Worm (Caenorhabditis elegans) whole organism, L3 larva: ENCODE results near the gene abl-1.

Source experiments
- ZK546.5 ChIP-seq: sonication (generic microtip); optimal IDR thresholded peaks from 2 replicates; lab custom pipeline; 2017; ENCODE audit warnings: missing biosample characterization, missing genetic modification characterization
- aly-2 ChIP-seq: fragments of 150-350 bp; optimal IDR thresholded peaks from 2 replicates; lab custom pipeline; 2014; ENCODE audit warnings: missing biosample characterization, missing genetic modification characterization
- ceh-82 ChIP-seq: fragments of 150-350 bp; optimal IDR thresholded peaks from 2 replicates; lab custom pipeline; 2014; ENCODE audit warnings: missing biosample characterization, missing genetic modification characterization
- ceh-9 ChIP-seq: sonication (generic microtip); optimal IDR thresholded peaks from 2 replicates; lab custom pipeline; 2018; ENCODE audit warnings: missing biosample characterization, missing genetic modification characterization
- egl-27 ChIP-seq: sonication (generic microtip); optimal IDR thresholded peaks from 4 replicates; lab custom pipeline; 2017; ENCODE audit warnings: missing biosample characterization, missing genetic modification reagents, missing genetic modification characterization
- egl-5 ChIP-seq: fragments of 150-350 bp; optimal IDR thresholded peaks from 2 replicates; lab custom pipeline; 2017; ENCODE audit warnings: missing biosample characterization, missing genetic modification reagents, missing genetic modification characterization, inconsistent platforms
- elt-1 ChIP-seq: fragments of 150-350 bp; optimal IDR thresholded peaks from 2 replicates; lab custom pipeline; 2014; ENCODE audit warnings: missing biosample characterization, missing genetic modification characterization
- elt-2 ChIP-seq: sonication (generic microtip); optimal IDR thresholded peaks from 2 replicates; lab custom pipeline; 2016; ENCODE audit warnings: missing genetic modification reagents, mild to moderate bottlenecking, missing genetic modification characterization, missing compliant biosample characterization
- eor-1 ChIP-seq, 2 experiments: fragments of 150-350 bp; optimal IDR thresholded peaks; 2 replicates each; lab custom pipeline; 2014 to 2018; ENCODE audit warnings: missing biosample characterization in 2 of 2, missing genetic modification characterization in 2 of 2
- fkh-10 ChIP-seq: sonication (generic microtip); optimal IDR thresholded peaks from 2 replicates; lab custom pipeline; 2017; ENCODE audit warnings: missing biosample characterization, missing genetic modification reagents, missing genetic modification characterization
- fos-1 ChIP-seq: fragments of 150-350 bp; optimal IDR thresholded peaks from 2 replicates; lab custom pipeline; 2014; ENCODE audit warnings: missing biosample characterization, missing genetic modification characterization
- hmg-11 ChIP-seq: sonication (generic microtip); optimal IDR thresholded peaks from 2 replicates; lab custom pipeline; 2016; ENCODE audit warnings: missing genetic modification characterization, missing compliant biosample characterization
- lin-39 ChIP-seq: fragments of 150-350 bp; optimal IDR thresholded peaks from 2 replicates; lab custom pipeline; 2018; ENCODE audit warnings: missing biosample characterization, missing genetic modification reagents, missing genetic modification characterization
- lsy-12 ChIP-seq: sonication (generic microtip); optimal IDR thresholded peaks from 2 replicates; lab custom pipeline; 2016; ENCODE audit warnings: mild to moderate bottlenecking, missing genetic modification characterization, missing compliant biosample characterization
- nfya-1 ChIP-seq: sonication (generic microtip); optimal IDR thresholded peaks from 2 replicates; lab custom pipeline; 2017; ENCODE audit warnings: missing genetic modification characterization, mild to moderate bottlenecking, missing compliant biosample characterization, antibody characterized with exemption, moderate library complexity; ENCODE audit not compliant: insufficient read depth
- nhr-11 ChIP-seq: fragments of 150-350 bp; optimal IDR thresholded peaks from 2 replicates; lab custom pipeline; 2014; ENCODE audit warnings: missing biosample characterization, missing genetic modification characterization
- nhr-23 ChIP-seq: fragments of 150-350 bp; optimal IDR thresholded peaks from 2 replicates; lab custom pipeline; 2014; ENCODE audit warnings: missing biosample characterization, missing genetic modification reagents, missing genetic modification characterization
- nhr-237 ChIP-seq: fragments of 150-350 bp; optimal IDR thresholded peaks from 2 replicates; lab custom pipeline; 2014; ENCODE audit warnings: missing biosample characterization, missing genetic modification characterization
- nhr-43 ChIP-seq: sonication (generic microtip); optimal IDR thresholded peaks from 2 replicates; lab custom pipeline; 2016; ENCODE audit warnings: mild to moderate bottlenecking, missing genetic modification characterization, missing compliant biosample characterization; ENCODE audit not compliant: poor library complexity, severe bottlenecking
- nhr-76 ChIP-seq: fragments of 150-350 bp; sonication (generic microtip); optimal IDR thresholded peaks from 5 replicates; lab custom pipeline; 2014; ENCODE audit warnings: missing biosample characterization, missing genetic modification characterization
- nhr-77 ChIP-seq: fragments of 150-350 bp; optimal IDR thresholded peaks from 2 replicates; lab custom pipeline; 2014; ENCODE audit warnings: missing biosample characterization, missing genetic modification characterization
- pha-4 ChIP-seq: fragments of 150-350 bp; optimal IDR thresholded peaks from 2 replicates; lab custom pipeline; 2014; ENCODE audit warnings: missing biosample characterization, missing genetic modification reagents, missing genetic modification characterization
- pqm-1 ChIP-seq: fragments of 150-350 bp; optimal IDR thresholded peaks from 2 replicates; lab custom pipeline; 2017; ENCODE audit warnings: missing biosample characterization, missing genetic modification characterization, inconsistent platforms
- sea-2 ChIP-seq: fragments of 150-350 bp; sonication (generic microtip); optimal IDR thresholded peaks from 4 replicates; lab custom pipeline; 2014; ENCODE audit warnings: missing biosample characterization, missing genetic modification reagents, missing genetic modification characterization
- snpc-4 ChIP-seq: fragments of 150-350 bp; optimal IDR thresholded peaks from 2 replicates; lab custom pipeline; 2014; ENCODE audit warnings: missing biosample characterization, missing genetic modification characterization
- tbx-2 ChIP-seq: sonication (generic microtip); optimal IDR thresholded peaks from 2 replicates; lab custom pipeline; 2016; ENCODE audit warnings: mild to moderate bottlenecking, missing genetic modification characterization, missing compliant biosample characterization
- unc-62 ChIP-seq: fragments of 150-350 bp; sonication (generic microtip); optimal IDR thresholded peaks from 4 replicates; lab custom pipeline; 2014; ENCODE audit warnings: missing biosample characterization, missing genetic modification reagents, missing genetic modification characterization
- ztf-11 ChIP-seq: fragments of 150-350 bp; optimal IDR thresholded peaks from 2 replicates; lab custom pipeline; 2014; ENCODE audit warnings: missing biosample characterization, missing genetic modification characterization

The abl-1 gene

DNA sequence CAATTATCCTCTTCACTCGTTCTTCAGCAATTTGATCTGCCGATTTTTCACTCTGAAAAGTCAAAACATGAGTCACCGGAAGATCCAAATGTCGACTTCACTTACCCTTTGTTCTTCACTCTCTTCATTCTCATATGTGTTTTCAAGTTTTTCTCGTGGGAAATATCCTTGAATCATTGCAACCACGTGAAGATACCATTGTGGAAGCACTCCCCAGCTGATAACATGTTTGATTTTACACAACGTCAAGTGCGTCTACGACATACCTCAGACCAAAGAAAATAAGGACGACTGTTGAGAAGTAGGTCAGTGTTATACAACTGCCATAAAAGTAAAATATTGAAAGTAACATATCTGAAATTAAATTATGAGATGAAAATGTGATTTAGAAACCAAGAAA is 4.4 kb upstream of the abl-1 start, which contains the start of gene M79.2:
Gene M79.2 (minus strand): TSS at position 354 of the 400 bp plus-strand sequence.
- peak; percentile 33 for TF ChIP-seq pha-4
- TF ChIP-seq nhr-11 (tag; lab: Kevin White, UChicago): no peak
- peak; percentile 35 for TF ChIP-seq elt-2
- peak; percentile 35 for TF ChIP-seq pqm-1

DNA sequence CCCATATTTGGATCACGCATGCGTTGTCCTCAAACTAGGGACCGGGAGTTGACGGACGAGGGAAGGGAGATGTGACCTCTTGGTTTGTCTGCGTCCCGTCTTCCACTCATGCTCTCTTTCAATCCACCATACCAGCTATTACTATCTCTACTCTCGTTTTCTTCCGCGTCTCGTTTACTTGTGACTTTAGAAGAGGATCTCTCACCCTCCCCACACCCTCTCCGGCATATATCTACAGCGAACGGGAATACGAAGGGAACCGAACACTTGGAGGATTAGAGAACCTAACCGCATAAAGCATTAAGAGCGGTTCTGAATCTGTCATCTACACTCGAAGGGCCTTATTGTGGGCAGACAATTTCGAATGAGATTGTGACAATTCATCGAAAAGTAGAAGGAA is 888 bp downstream of the abl-1 start:
- TF ChIP-seq nhr-76: no peak
- peak; percentile 46 for TF ChIP-seq hmg-11
- peak; percentile 18 for TF ChIP-seq nfya-1 (tag; lab: Kevin White, UChicago)
- TF ChIP-seq nhr-23 (tag; lab: Kevin White, UChicago): peak; percentile 44

DNA sequence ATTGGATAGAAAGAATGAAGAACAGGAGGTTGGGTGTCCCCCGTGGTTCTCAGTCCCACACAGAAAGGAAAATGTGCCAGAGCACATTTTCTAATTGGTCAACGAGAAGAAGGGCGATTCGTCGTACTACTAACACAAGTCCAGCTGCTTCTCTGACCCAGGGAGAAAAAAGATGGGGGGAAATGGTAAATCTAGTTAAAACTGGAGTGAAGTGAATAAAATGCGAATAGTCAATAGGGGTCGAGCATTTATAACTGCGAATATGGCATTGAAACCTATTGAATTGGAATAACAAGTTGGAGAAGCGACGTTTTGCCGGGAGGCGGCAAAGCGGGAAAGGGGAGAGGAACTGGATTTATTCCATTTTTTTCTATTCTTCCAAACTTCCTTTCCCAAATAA is 1.4 kb downstream of the abl-1 start:
- TF ChIP-seq unc-62: no peak
- TF ChIP-seq ZK546.5: no peak
- TF ChIP-seq fos-1 (tag; lab: Kevin White, UChicago): no peak
- TF ChIP-seq elt-1 (tag; lab: Kevin White, UChicago): no peak
- no peak for TF ChIP-seq pqm-1
- TF ChIP-seq ceh-82 (tag; lab: Kevin White, UChicago): no peak
- TF ChIP-seq nhr-237 (tag; lab: Kevin White, UChicago): no peak

DNA sequence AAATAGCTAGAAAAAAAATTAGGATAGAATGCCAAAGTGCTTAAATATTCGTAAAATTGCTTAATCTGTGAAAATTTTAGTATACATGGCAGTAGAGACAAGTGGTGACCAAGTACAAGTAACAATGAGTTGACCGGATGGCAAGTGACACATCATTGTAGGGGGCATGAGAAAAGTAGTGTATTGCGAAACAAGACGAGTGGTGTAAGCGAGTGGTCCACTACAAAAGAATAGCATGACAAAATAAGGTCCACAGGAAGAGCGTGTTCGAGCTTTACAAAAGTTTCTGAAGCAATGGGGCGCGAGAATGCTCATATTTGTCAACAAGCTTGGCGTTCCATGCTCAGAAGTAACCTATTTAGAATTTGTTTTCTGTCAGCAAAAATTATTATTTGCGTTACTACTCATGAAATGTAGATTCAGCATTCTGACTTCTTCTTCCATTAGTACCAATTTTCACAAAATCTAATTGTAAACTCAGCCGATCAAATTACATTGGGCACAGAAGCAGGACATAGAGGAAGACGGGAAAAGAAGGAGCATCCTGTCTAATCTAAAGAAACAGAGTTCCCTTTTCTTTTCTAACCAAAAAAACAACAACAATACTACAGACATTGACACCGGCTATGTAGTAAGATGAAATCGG is 4.3 kb downstream of the abl-1 start:
- TF ChIP-seq ceh-82 (tag; lab: Kevin White, UChicago): no peak
- no peak for TF ChIP-seq lsy-12 (tag; lab: Kevin White, UChicago)
- no peak for TF ChIP-seq egl-5
- TF ChIP-seq aly-2: no peak
- TF ChIP-seq egl-27: no peak
- TF ChIP-seq fos-1 (tag; lab: Kevin White, UChicago): no peak
- no peak for TF ChIP-seq ztf-11
- no peak for TF ChIP-seq lin-39 (tag; lab: Kevin White, UChicago)
- TF ChIP-seq tbx-2 (tag; lab: Kevin White, UChicago): no peak
- no peak for TF ChIP-seq elt-2
- no peak for TF ChIP-seq nhr-43 (tag; lab: Kevin White, UChicago)
- no peak for TF ChIP-seq pha-4
- no peak for TF ChIP-seq ceh-9 (tag; lab: Kevin White, UChicago)
- no peak for TF ChIP-seq pqm-1
- TF ChIP-seq sea-2 (GFP tag; lab: Kevin White, UChicago): no peak
- TF ChIP-seq eor-1 (tag; optimal IDR thresholded peaks at IDR 0.05; lab: Kevin White, UChicago): no peak

DNA sequence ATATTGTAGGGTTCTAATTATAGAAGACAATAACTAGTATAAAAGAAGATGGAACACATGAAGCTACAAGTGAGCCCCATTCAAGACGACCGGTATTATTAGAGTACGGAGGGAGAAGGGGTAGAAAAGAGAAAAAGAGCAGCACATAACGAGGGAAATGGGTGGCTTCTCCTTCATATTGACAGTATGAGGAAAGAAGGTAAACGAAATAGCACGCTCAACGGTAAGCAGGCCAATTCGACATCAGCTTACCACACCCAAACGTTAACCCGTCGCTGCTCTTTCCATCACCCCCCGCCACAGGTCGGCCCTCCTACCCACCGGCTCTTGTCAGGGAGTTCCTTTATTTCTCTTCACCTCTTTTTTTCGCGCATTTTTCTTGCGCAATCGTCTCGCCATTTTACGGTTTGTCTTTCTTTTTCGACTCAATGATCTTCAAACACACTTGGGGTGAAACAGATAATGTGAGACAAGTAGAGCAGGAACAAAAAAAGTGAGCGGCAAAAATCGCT is 5.3 kb downstream of the abl-1 start:
- no peak for TF ChIP-seq nhr-77 (tag; lab: Kevin White, UChicago)
- peak; percentile 78 for TF ChIP-seq pha-4

DNA sequence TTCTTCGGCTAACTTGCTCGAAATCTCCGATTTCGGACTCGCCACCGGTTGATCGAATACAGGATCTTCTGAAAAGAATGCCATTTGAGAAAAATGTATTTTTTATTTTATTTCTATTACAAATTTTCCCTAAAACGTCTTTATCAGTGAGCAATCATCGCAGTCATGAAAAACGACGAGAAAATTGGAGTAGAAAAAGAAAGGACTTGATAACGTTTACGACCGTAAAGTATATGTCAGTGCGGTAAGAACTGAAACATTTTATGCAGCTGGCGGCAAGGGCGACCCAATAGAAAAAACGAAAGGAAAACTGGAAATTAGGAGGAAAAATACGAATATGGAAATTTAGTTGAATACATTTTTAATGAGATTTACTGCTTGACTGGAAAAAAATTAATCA is 6.2 kb downstream of the abl-1 start:
- TF ChIP-seq elt-2 (peak; percentile 58), fkh-10 (GFP tag; lab: Kevin White, UChicago) (no peak), snpc-4 (tag; lab: Kevin White, UChicago) (no peak)
- TF ChIP-seq, all 47 proteins: peak for 1

DNA sequence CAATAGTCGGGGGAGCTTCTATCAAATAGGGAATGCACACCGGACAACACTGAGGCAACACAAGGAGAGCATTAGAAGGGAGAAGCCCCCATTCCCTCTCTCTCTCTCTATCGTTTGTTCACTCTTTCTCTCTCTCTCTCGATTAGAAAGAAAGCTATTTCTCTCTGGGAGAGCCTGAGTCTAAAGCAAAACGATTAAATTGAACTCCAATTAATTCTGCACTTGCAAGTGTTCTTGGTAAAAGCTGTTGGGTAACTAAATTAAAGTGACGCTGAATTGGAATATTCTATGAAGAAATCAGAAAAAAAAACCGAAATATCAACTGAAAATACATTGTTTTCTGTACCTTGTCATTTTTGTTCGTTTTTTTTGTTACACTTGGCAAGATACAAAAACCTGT is 8.0 kb downstream of the abl-1 start:
- no peak for TF ChIP-seq tbx-2 (tag; lab: Kevin White, UChicago)
- TF ChIP-seq pha-4: peak; percentile 44
- no peak for TF ChIP-seq lsy-12 (tag; lab: Kevin White, UChicago)
- no peak for TF ChIP-seq nhr-77 (tag; lab: Kevin White, UChicago)
- TF ChIP-seq nfya-1 (tag; lab: Kevin White, UChicago): peak; percentile 16
- no peak for TF ChIP-seq eor-1 (tag; optimal IDR thresholded peaks at IDR 0.05; lab: Kevin White, UChicago)
- no peak for TF ChIP-seq sea-2 (GFP tag; lab: Kevin White, UChicago)
